Fruit fly (Drosophila melanogaster) Kc167 (cell line): Measurements from ENCODE around the gene CG31321.

Experiments used
- Myc ChIP-seq: fragments of >200 bp; optimal IDR thresholded peaks from 2 replicates; lab custom pipeline; 2017; ENCODE audit warnings: missing external identifiers
- Sin3A ChIP-seq: fragments of >200 bp; optimal IDR thresholded peaks from 2 replicates; lab custom pipeline; 2018; ENCODE audit warnings: missing external identifiers
- h ChIP-seq: fragments of >200 bp; optimal IDR thresholded peaks from 3 replicates; lab custom pipeline; 2018; ENCODE audit warnings: missing external identifiers
- insv ChIP-seq: fragments of >200 bp; optimal IDR thresholded peaks from 3 replicates; lab custom pipeline; 2018; ENCODE audit warnings: missing external identifiers
- psq ChIP-seq: fragments of >200 bp; optimal IDR thresholded peaks from 2 replicates; lab custom pipeline; 2017; ENCODE audit warnings: missing external identifiers
- ttk ChIP-seq: sonication (Bioruptor generic); optimal IDR thresholded peaks from 2 replicates; lab custom pipeline; 2017; ENCODE audit warnings: missing external identifiers

Gene CG31321

DNA sequence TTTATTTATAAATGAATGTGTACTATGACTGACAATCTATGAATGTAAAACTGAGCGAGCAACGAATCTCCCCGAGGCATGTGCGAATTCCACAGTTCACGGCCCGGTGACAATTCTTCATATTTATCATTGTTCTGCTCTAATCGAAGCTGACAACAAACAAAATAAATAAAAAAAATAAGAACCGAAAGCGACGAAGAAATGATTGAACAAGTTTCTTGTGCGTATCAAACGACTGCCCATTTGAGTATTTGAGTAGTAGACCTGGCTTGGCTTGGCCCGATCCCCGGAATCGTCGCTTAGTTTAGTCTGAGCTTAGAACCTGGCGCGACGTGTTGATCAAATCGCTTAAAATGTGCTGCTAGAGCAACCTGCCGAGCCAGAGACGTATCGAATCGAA, at the start of gene CG31321:
CG31321 (plus strand) TSS at position 301 of the 400 bp plus-strand sequence.
- TF ChIP-seq Sin3A (lab: Kevin White, UChicago), result no peak
- no peak for TF ChIP-seq insv (lab: Kevin White, UChicago)
- TF ChIP-seq h, result no peak
- no peak for TF ChIP-seq Myc (lab: Kevin White, UChicago)
- TF ChIP-seq psq (lab: Kevin White, UChicago), result no peak
- TF ChIP-seq ttk, result no peak

DNA sequence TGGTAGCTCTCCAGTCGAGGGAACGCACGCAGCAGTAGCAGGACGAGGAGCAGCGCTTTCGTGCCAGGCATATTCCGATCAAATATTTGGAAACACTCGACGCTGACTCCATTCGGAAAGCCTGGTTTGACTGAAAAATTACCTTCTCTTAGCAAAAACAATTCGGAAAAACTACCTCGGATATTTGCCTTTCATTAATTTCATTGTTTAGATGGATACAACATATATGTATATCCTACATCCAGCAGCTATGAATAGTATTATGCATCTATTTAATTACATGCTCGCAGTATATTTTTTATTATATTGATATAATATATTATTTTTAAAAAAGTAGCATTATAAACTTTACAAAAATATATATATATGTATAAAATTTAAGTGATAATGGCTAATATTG, 49.0 kb upstream of the CG31321 start, which contains the start of gene CG14840:
CG14840 (minus strand) TSS at position 101 of the 400 bp plus-strand sequence.
- TF ChIP-seq ttk (no peak), h (no peak), psq (lab: Kevin White, UChicago) (no peak), Sin3A (lab: Kevin White, UChicago) (no peak), Myc (lab: Kevin White, UChicago) (no peak), insv (lab: Kevin White, UChicago) (no peak)

DNA sequence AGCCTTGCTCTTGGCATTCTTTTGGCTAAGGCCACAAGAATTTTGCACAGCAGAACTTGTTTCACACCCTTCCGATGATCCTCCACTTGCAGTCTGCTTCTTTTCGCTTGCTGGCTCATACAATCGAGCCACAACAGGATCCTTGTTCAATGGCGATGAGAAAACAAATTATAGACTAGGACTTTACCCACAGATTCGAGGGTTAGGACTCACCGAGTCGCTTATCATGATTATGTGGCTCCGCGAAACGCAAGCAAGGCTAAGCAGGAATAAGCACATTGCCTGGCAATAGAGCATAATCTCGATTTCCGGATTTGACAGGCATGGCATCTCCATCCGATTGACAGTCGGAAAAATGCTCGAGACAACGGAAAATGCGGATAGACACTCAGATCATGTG, 48.1 kb upstream of the CG31321 start, which contains the start of the genes CG14839 and CG14841:
CG14839 (plus strand) TSS at position 301 of the 400 bp plus-strand sequence.
CG14841 (minus strand) TSS at position 332 of the 400 bp plus-strand sequence.
- TF ChIP-seq h (no peak), Myc (lab: Kevin White, UChicago) (no peak), psq (lab: Kevin White, UChicago) (no peak), Sin3A (lab: Kevin White, UChicago) (no peak), insv (lab: Kevin White, UChicago) (no peak), ttk (no peak)

dm6 chr3R:14275519-14276172, 34.5 kb upstream of the CG31321 start:
- no peak for TF ChIP-seq psq (lab: Kevin White, UChicago)
- TF ChIP-seq Sin3A (lab: Kevin White, UChicago), result no peak
- TF ChIP-seq ttk, result no peak
- no peak for TF ChIP-seq insv (lab: Kevin White, UChicago)
- no peak for TF ChIP-seq h
- no peak for TF ChIP-seq Myc (lab: Kevin White, UChicago)

DNA sequence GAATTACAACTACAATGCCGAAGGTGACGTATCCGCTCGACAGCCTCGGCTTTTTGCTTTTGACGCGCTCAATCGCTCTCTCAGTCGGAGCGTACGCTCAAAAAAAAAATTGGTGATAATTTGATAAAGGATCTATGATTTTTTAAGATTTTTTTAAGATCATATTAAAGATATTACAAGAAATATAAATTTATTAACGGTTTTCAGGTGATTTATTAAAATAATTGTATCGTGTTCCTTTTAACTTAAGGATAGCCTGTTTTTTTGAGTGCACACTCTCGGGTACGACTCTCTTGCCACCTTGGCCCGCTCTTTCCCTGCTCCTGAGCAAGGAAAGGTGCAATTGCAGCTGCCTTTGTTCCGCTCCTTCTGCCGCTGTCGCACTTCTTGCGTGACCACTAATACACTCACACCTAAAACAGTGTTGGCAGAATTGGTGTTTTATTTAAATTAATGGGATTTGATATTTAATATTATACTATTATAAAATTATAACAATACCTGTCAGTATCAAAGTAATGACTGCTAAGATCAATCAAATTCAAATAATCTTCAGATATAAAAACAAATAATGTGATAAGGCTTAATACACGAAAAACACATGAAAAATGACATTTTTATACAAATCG, 32.2 kb upstream of the CG31321 start:
- no peak for TF ChIP-seq Myc (lab: Kevin White, UChicago)
- TF ChIP-seq psq (lab: Kevin White, UChicago), result no peak
- TF ChIP-seq h, result no peak
- TF ChIP-seq Sin3A (lab: Kevin White, UChicago), result no peak
- no peak for TF ChIP-seq insv (lab: Kevin White, UChicago)
- no peak for TF ChIP-seq ttk

DNA sequence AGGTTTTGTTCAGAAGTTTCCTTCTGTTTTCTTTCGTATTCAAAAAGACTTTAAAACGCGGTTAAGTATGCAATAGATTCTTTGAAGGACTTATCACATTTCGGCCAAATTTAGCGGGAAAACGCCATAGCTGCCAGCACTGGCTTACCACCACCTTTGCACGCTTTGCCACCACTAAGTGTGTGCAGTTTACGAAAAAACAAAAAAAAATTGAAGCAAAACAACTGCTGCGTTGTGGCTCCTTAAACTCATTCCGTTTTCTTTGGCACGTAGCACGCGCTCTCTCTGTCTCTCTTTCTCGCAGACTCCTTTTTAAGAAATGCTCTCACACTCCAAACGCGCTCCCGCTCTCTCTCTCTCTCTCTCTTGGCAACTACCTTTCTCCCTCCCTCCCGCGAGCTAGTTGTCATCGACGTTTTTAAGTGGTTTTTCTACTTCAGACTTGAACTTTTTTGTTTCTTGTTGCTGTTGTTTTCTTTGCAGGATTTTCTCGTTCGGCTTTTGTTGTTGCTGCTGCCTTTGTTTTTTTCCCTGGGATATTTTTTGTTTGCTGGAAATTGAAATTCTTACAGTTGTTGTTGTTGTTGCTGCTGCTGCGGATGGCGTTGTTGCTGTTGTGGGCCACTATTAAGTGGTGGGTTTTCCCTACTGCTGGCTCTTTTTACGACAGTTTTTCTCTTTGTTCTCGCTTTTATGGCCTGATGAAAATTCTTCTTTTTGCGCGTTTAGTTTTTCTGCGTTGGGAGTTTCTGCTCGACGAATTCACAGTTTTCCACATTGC, 31.4 kb upstream of the CG31321 start:
- no peak for TF ChIP-seq ttk
- TF ChIP-seq Sin3A (lab: Kevin White, UChicago), result no peak
- no peak for TF ChIP-seq Myc (lab: Kevin White, UChicago)
- no peak for TF ChIP-seq h
- no peak for TF ChIP-seq psq (lab: Kevin White, UChicago)
- TF ChIP-seq insv (lab: Kevin White, UChicago), result no peak

DNA sequence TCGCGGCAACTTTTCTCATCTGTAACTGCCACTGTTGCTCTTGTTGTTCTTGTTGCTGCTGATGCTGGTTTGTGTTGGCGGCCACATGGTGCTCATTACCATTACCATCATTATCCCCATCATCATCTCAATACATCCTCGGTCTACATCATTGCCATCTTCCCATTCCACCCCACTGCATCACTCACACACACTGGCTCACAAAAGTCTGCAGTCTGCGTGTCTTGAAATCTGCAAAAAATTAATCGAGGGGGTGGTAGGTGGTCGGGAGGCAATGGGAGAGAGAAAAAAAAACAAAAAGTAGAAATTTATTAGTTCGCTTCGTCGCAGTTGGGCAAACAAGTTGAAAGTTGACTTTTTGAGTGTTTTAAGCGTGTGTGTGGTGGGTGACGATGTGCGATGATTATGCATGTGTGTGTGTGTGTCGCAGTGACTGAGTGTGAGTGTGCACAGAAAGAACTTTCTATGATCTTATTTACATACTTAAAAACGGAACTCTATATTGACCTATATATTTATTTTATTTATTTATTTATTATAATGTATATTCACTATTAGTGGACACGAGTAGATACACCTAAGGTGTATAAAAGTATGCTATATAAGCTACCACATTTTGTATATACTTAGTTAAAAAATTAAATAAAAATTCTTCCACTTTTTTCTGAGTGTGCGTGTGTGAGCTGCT, 30.7 kb upstream of the CG31321 start:
- TF ChIP-seq Sin3A (lab: Kevin White, UChicago) (no peak), insv (lab: Kevin White, UChicago) (no peak), Myc (lab: Kevin White, UChicago) (no peak), h (no peak), psq (lab: Kevin White, UChicago) (no peak), ttk (no peak)

dm6 chr3R:14280324-14280723, 29.8 kb upstream of the CG31321 start:
- no peak for TF ChIP-seq psq (lab: Kevin White, UChicago)
- no peak for TF ChIP-seq Myc (lab: Kevin White, UChicago)
- no peak for TF ChIP-seq insv (lab: Kevin White, UChicago)
- TF ChIP-seq Sin3A (lab: Kevin White, UChicago), result no peak
- TF ChIP-seq h, result no peak
- TF ChIP-seq ttk, result no peak

- TF ChIP-seq insv (lab: Kevin White, UChicago) (no peak), Sin3A (lab: Kevin White, UChicago) (no peak), ttk (no peak), h (no peak), Myc (lab: Kevin White, UChicago) (no peak), psq (lab: Kevin White, UChicago) (no peak)
Observed at dm6 chr3R:14282215-14283041, 27.7 kb upstream of the CG31321 start.

DNA sequence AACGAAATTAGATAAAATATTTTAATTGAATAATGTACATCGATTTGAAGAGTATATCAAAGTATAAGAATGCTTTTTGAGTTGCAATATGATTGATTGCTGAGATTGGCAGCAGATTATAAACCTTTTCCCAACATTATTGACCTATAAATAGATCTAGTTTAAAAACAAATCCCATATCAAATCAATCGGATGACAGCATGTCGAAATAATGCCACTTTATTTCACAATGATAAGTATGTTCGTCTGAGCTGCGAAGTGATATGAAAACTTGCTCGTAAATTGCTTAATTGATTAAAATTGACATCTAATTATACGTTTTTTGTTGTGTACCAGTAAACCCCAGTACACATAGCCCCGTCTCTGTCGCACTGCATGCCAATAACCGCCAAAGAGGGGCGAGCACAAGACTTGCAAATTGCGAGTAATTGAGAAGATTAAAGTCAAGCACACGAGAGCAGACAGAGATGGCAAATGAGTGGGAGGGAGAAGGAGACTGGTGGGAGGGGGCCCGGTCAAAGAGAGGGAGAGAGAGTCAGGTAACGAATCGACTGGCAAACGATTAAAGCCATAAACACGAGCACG, 27.0 kb upstream of the CG31321 start:
- TF ChIP-seq Myc (lab: Kevin White, UChicago) (no peak), h (no peak), insv (lab: Kevin White, UChicago) (no peak), psq (lab: Kevin White, UChicago) (no peak), Sin3A (lab: Kevin White, UChicago) (no peak), ttk (no peak)
